Worm (Caenorhabditis elegans) whole organism, late embryonic: ENCODE results near the gene F47B10.8.

Experiments
- ceh-24 ChIP-seq: sonication (generic microtip); optimal IDR thresholded peaks from 2 replicates; lab custom pipeline; 2016; ENCODE audit warnings: mild to moderate bottlenecking, missing genetic modification characterization, missing compliant biosample characterization
- madf-2 ChIP-seq: sonication (generic microtip); optimal IDR thresholded peaks from 2 replicates; lab custom pipeline; 2017; ENCODE audit warnings: missing genetic modification characterization, missing compliant biosample characterization
- nhr-11 ChIP-seq: fragments of 150-350 bp; optimal IDR thresholded peaks from 2 replicates; lab custom pipeline; 2014; ENCODE audit warnings: missing biosample characterization, missing genetic modification characterization
- pag-3 ChIP-seq: sonication (generic microtip); optimal IDR thresholded peaks from 2 replicates; lab custom pipeline; 2016; ENCODE audit warnings: missing compliant biosample characterization, missing genetic modification characterization, borderline replicate concordance

DNA sequence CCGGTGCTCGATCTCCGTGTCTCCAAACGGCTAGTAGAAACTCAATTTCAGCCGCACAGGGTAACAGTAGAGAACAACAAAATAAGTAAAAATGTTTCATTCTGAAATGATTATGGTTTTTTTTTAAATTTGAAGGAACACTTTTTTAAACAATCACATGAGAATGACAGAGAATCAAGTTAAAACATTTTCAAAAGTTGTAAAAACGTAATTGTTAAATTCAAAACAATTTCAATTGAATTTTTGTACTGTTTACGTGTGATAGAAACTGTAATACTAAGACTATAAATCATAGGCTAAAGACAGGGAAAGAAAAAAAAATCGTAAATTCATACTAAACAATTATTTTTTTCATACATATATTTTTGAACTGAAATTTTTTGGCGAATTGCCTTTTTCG is 30.6 kb upstream of the F47B10.8 start, which contains the start of gene pho-7:
- TF ChIP-seq nhr-11 (tag; lab: Kevin White, UChicago), result no peak
- TF ChIP-seq pag-3, result no peak
- TF ChIP-seq madf-2 (tag; lab: Kevin White, UChicago), result no peak
- TF ChIP-seq ceh-24, result no peak
